Worm (Caenorhabditis elegans): ENCODE results near the gene clec-5.

DNA sequence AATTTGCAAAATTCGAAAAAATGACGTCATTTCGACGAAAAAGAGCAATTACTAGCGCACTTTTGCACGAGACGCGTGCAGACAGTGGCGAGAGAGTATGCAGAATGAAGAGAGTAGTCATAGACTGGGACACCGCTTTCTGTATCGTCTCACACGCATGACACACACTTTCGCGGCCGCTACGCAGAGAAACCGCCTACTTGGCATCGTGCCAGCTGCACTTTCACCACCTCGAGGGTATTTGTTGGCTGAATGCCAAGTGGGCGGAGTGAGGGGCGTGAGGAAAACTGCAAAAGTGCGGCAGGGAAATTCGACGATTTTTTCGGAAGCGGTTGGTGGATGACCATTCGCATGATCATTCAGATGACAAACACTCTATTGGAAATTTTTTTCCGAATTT, 16.3 kb upstream of the clec-5 start:
- no peak for TF ChIP-seq ama-1 (optimal IDR thresholded peaks at IDR 0.05)
- TF ChIP-seq alr-1 (tag; optimal IDR thresholded peaks at IDR 0.05; ENCODE audit: borderline replicate concordance): no peak
- TF ChIP-seq ces-1 (GFP tag; optimal IDR thresholded peaks at IDR 0.05): peak; percentile 69

Data from whole organism, L1 larva.